Fruit fly (Drosophila melanogaster) whole organism, prepupa: ENCODE results near the gene CstF64.

ENCODE experiments used
- Blimp-1 ChIP-seq: fragments of 200-800 bp; sonication (Bioruptor generic); optimal IDR thresholded peaks from 3 replicates; lab custom pipeline; 2017; ENCODE audit warnings: missing biosample characterization, missing genetic modification characterization, mild to moderate bottlenecking, moderate library complexity, missing genetic modification reagents
- CG31627 ChIP-seq: fragments of 200-800 bp; sonication (Bioruptor generic); optimal IDR thresholded peaks from 3 replicates; lab custom pipeline; 2016; ENCODE audit warnings: missing biosample characterization, missing genetic modification characterization
- CG6163 ChIP-seq: fragments of 200-800 bp; sonication (Bioruptor generic); IDR thresholded peaks from 3 replicates; pipeline ENCODE4 v1.3.6; 2022; ENCODE audit warnings: missing biosample characterization, missing genetic modification characterization
- CG6792 ChIP-seq: fragments of 200-800 bp; sonication (Bioruptor generic); optimal IDR thresholded peaks from 3 replicates; lab custom pipeline; 2016; ENCODE audit warnings: missing biosample characterization, missing genetic modification characterization
- CG6808 ChIP-seq: fragments of 200-800 bp; sonication (Bioruptor generic); optimal IDR thresholded peaks from 3 replicates; lab custom pipeline; 2017; ENCODE audit warnings: missing biosample characterization, missing genetic modification characterization, mild to moderate bottlenecking, moderate library complexity, missing genetic modification reagents
- CG7368 ChIP-seq: fragments of 200-800 bp; sonication (Bioruptor generic); optimal IDR thresholded peaks from 3 replicates; lab custom pipeline; 2016; ENCODE audit warnings: missing biosample characterization, missing genetic modification characterization
- Eip78C ChIP-seq: fragments of 200-800 bp; sonication (Bioruptor generic); peaks from one replicate; lab custom pipeline; 2016; ENCODE audit warnings: missing biosample characterization, missing genetic modification characterization
- Smox ChIP-seq: fragments of 200-800 bp; sonication (Bioruptor generic); optimal IDR thresholded peaks from 3 replicates; lab custom pipeline; 2016; ENCODE audit warnings: missing biosample characterization, missing genetic modification characterization
- Sox102F ChIP-seq: fragments of 200-800 bp; sonication (Bioruptor generic); optimal IDR thresholded peaks from 2 replicates; lab custom pipeline; 2016; ENCODE audit warnings: missing biosample characterization, mild to moderate bottlenecking, missing genetic modification characterization
- achi ChIP-seq: fragments of 200-800 bp; sonication (Bioruptor generic); optimal IDR thresholded peaks from 3 replicates; lab custom pipeline; 2016; ENCODE audit warnings: missing biosample characterization, missing genetic modification characterization
- acj6 ChIP-seq: fragments of 200-800 bp; sonication (Bioruptor generic); optimal IDR thresholded peaks from 3 replicates; lab custom pipeline; 2016; ENCODE audit warnings: missing biosample characterization, missing genetic modification characterization
- dsx ChIP-seq: fragments of 200-800 bp; optimal IDR thresholded peaks from 3 replicates; lab custom pipeline; 2019; ENCODE audit warnings: missing biosample characterization, mild to moderate bottlenecking, missing genetic modification characterization, moderate library complexity; ENCODE audit not compliant: poor library complexity, severe bottlenecking
- fd85E ChIP-seq: fragments of 200-800 bp; sonication (Bioruptor generic); optimal IDR thresholded peaks from 3 replicates; lab custom pipeline; 2016; ENCODE audit warnings: missing biosample characterization, missing genetic modification characterization
- fkh ChIP-seq: fragments of 200-800 bp; sonication (Bioruptor generic); optimal IDR thresholded peaks from 3 replicates; lab custom pipeline; 2017; ENCODE audit warnings: missing biosample characterization, mild to moderate bottlenecking, missing genetic modification characterization, moderate library complexity

dm6 chr3R:18707492-18707891, 48.1 kb downstream of the CstF64 start:
- TF ChIP-seq Blimp-1 (GFP tag; lab: Kevin White, UChicago) (no peak), Sox102F (GFP tag; lab: Kevin White, UChicago) (no peak), fkh (GFP tag; lab: Kevin White, UChicago) (no peak), CG31627 (GFP tag; lab: Kevin White, UChicago) (no peak), CG6808 (GFP tag; lab: Kevin White, UChicago) (no peak), dsx (GFP tag; lab: Kevin White, UChicago) (no peak), acj6 (GFP tag; lab: Kevin White, UChicago) (no peak), CG7368 (GFP tag; lab: Kevin White, UChicago) (no peak), CG6792 (GFP tag; lab: Kevin White, UChicago) (no peak), Smox (GFP tag; lab: Kevin White, UChicago) (no peak), fd85E (GFP tag; lab: Kevin White, UChicago) (no peak), achi (GFP tag; lab: Kevin White, UChicago) (no peak), Eip78C (no peak), CG6163 (GFP tag; lab: Robert Waterston, UW) (no peak)
